Fruit fly (Drosophila melanogaster): ENCODE results near the gene CG14011.

Gene CG14011

dm6 chr2L:5610108-5610507, 29.2 kb upstream of the CG14011 start (continued):
- TF ChIP-seq Eip74EF (GFP tag; optimal IDR thresholded peaks at IDR 0.05) (no peak), chif (GFP tag; optimal IDR thresholded peaks at IDR 0.05) (peak in 1 of 2 experiments; percentile 21), PHDP (tag; optimal IDR thresholded peaks at IDR 0.05) (no peak), CG11723 (GFP tag; optimal IDR thresholded peaks at IDR 0.05) (no peak), Meics (GFP tag; optimal IDR thresholded peaks at IDR 0.05) (peak; percentile 38), Hmx (GFP tag; optimal IDR thresholded peaks at IDR 0.05) (no peak), D19A (tag; optimal IDR thresholded peaks at IDR 0.05) (peak; percentile 49), chn (GFP tag; optimal IDR thresholded peaks at IDR 0.05) (peak; percentile 19), CG30403 (GFP tag; optimal IDR thresholded peaks at IDR 0.05) (peak; percentile 35), CG1602 (GFP tag; optimal IDR thresholded peaks at IDR 0.05) (peak; percentile 2), CG11085 (GFP tag; IDR thresholded peaks at IDR 0.05) (no peak), CG14860 (GFP tag; IDR thresholded peaks at IDR 0.05; ENCODE audit: partially characterized antibody) (no peak), Hmr (GFP tag; optimal IDR thresholded peaks at IDR 0.05) (peak; percentile 18), CG6689 (GFP tag; IDR thresholded peaks at IDR 0.05) (peak; percentile 42; the same call in 1 of the 2 replicates), NfI (GFP tag; optimal IDR thresholded peaks at IDR 0.05) (no peak), CG14441 (GFP tag; IDR thresholded peaks at IDR 0.05) (peak; percentile 15; the same call in 1 of the 2 replicates), wek (GFP tag; optimal IDR thresholded peaks at IDR 0.05) (no peak), CG34422 (GFP tag; IDR thresholded peaks at IDR 0.05) (no peak), CG9727 (GFP tag; optimal IDR thresholded peaks at IDR 0.05) (no peak), Optix (GFP tag; IDR thresholded peaks at IDR 0.05) (peak; percentile 39; the same call in 1 of the 3 replicates), so (GFP tag; IDR thresholded peaks at IDR 0.05) (0 out of 3 replicates have a peak, but pooled peaks have one; percentile 32), CG8388 (GFP tag; optimal IDR thresholded peaks at IDR 0.05) (peak; percentile 51), gem (tag; optimal IDR thresholded peaks at IDR 0.05) (peak; percentile 66), bcd (GFP tag; optimal IDR thresholded peaks at IDR 0.05) (peak; percentile 32), Oaz (GFP tag; IDR thresholded peaks at IDR 0.05) (no peak), Rx (GFP tag; IDR thresholded peaks at IDR 0.05) (peak; percentile 31; the same call in 1 of the 2 replicates), CG4820 (GFP tag; optimal IDR thresholded peaks at IDR 0.05) (peak; percentile 25), vvl (GFP tag; IDR thresholded peaks at IDR 0.05) (0 out of 2 replicates have a peak, but pooled peaks have one; percentile 36), slp2 (GFP tag; optimal IDR thresholded peaks at IDR 0.05) (no peak), CG15269 (tag; optimal IDR thresholded peaks at IDR 0.05) (peak; percentile 29), HLH54F (GFP tag; optimal IDR thresholded peaks at IDR 0.05) (no peak), ewg (GFP tag; optimal IDR thresholded peaks at IDR 0.05) (peak; percentile 16), CG1233 (GFP tag; optimal IDR thresholded peaks at IDR 0.05) (peak; percentile 14), CG11504 (tag; optimal IDR thresholded peaks at IDR 0.05) (peak; percentile 68), CG6813 (GFP tag; optimal IDR thresholded peaks at IDR 0.05) (peak; percentile 60), hb (GFP tag; IDR thresholded peaks at IDR 0.05; ENCODE audit: partially characterized antibody) (no peak), CG12219 (GFP tag; optimal IDR thresholded peaks at IDR 0.05) (peak; percentile 49), CG8924 (tag; optimal IDR thresholded peaks at IDR 0.05) (peak; percentile 37), org-1 (GFP tag; optimal IDR thresholded peaks at IDR 0.05) (peak; percentile 18), sr (GFP tag; IDR thresholded peaks at IDR 0.05) (no peak), slou (GFP tag; optimal IDR thresholded peaks at IDR 0.05) (peak; percentile 33), CG17385 (GFP tag; optimal IDR thresholded peaks at IDR 0.05) (peak; percentile 25), Asciz (GFP tag; optimal IDR thresholded peaks at IDR 0.05) (peak; percentile 36), gsb-n (tag; optimal IDR thresholded peaks at IDR 0.05) (peak; percentile 53), CG10209 (GFP tag; optimal IDR thresholded peaks at IDR 0.05) (peak; percentile 21), D (optimal IDR thresholded peaks at IDR 0.05) (no peak), D (GFP tag; optimal IDR thresholded peaks at IDR 0.05) (peak; percentile 38), jing (GFP tag; optimal IDR thresholded peaks at IDR 0.05) (peak; percentile 6), Abd-B (GFP tag; optimal IDR thresholded peaks at IDR 0.05) (peak; percentile 9), Drgx (GFP tag; IDR thresholded peaks at IDR 0.05) (no peak)
